Worm (Caenorhabditis elegans): ENCODE measurements around the gene ceh-86.

- TF ChIP-seq fkh-10 (GFP tag; optimal IDR thresholded peaks at IDR 0.05) (no peak), ama-1 (optimal IDR thresholded peaks at IDR 0.05) (no peak), pqm-1 (tag; optimal IDR thresholded peaks at IDR 0.05) (no peak), T23F11.4 (GFP tag; optimal IDR thresholded peaks at IDR 0.05) (no peak), nhr-11 (tag; optimal IDR thresholded peaks at IDR 0.05) (no peak), ets-4 (tag; optimal IDR thresholded peaks at IDR 0.05) (no peak), hlh-15 (tag; optimal IDR thresholded peaks at IDR 0.05) (no peak), pag-3 (tag; optimal IDR thresholded peaks at IDR 0.05; ENCODE audit: borderline replicate concordance) (no peak)
These were observed 7.1 kb upstream of the ceh-86 start for ce11 chrII:2438944-2439343.
